Worm (Caenorhabditis elegans) whole organism, young adult: ENCODE results near the gene otub-4.

ENCODE experiments used
- B0019.2 ChIP-seq: fragments of 200-800 bp; sonication (Bioruptor generic); conservative IDR thresholded peaks from 2 replicates; pipeline ENCODE4 v1.3.6; 2022; ENCODE audit warnings: missing genetic modification reagents, missing genetic modification characterization, missing compliant biosample characterization
- B0336.3 ChIP-seq: fragments of 200-800 bp; sonication (Bioruptor generic); IDR thresholded peaks from 2 replicates; pipeline ENCODE4 v1.3.6; 2022; ENCODE audit warnings: missing genetic modification characterization, missing compliant biosample characterization
- C06A6.2 ChIP-seq: fragments of 200-800 bp; sonication (Bioruptor generic); conservative IDR thresholded peaks from 2 replicates; pipeline ENCODE4 v1.3.6; 2022; ENCODE audit warnings: missing genetic modification characterization, missing compliant biosample characterization
- F37B4.10 ChIP-seq: fragments of 200-800 bp; sonication (Bioruptor generic); IDR thresholded peaks from 2 replicates; pipeline ENCODE4 v1.3.6; 2022; ENCODE audit warnings: missing genetic modification characterization, missing compliant biosample characterization
- F39B2.1 ChIP-seq: fragments of 200-800 bp; sonication (Bioruptor generic); IDR thresholded peaks from 2 replicates; pipeline ENCODE4 v1.3.6; 2022; ENCODE audit warnings: missing genetic modification reagents, missing genetic modification characterization, missing compliant biosample characterization
- F49E8.2 ChIP-seq: sonication (generic microtip); optimal IDR thresholded peaks from 3 replicates; lab custom pipeline; 2017; ENCODE audit warnings: missing genetic modification characterization, mild to moderate bottlenecking, missing compliant biosample characterization, antibody characterized with exemption, moderate library complexity; ENCODE audit not compliant: insufficient read depth
- F55B11.4 ChIP-seq: sonication (generic microtip); optimal IDR thresholded peaks from 2 replicates; lab custom pipeline; 2016; ENCODE audit warnings: missing compliant biosample characterization, missing genetic modification characterization, borderline replicate concordance; ENCODE audit not compliant: insufficient read depth
- F57A8.1 ChIP-seq: fragments of 200-800 bp; sonication (Bioruptor generic); optimal IDR thresholded peaks from 2 replicates; lab custom pipeline; 2018; ENCODE audit warnings: mild to moderate bottlenecking, missing genetic modification characterization, moderate library complexity, missing compliant biosample characterization
- T07F8.4 ChIP-seq: sonication (generic microtip); optimal IDR thresholded peaks from 2 replicates; lab custom pipeline; 2016; ENCODE audit warnings: mild to moderate bottlenecking, missing genetic modification characterization, moderate library complexity, missing compliant biosample characterization
- Y53F4B.3 ChIP-seq: fragments of 200-800 bp; sonication (Bioruptor generic); IDR thresholded peaks from 2 replicates; pipeline ENCODE4 v1.3.6; 2022; ENCODE audit warnings: missing genetic modification reagents, missing genetic modification characterization, missing compliant biosample characterization
- ZK185.1 ChIP-seq: sonication (generic microtip); optimal IDR thresholded peaks from 2 replicates; lab custom pipeline; 2016; ENCODE audit warnings: mild to moderate bottlenecking, missing genetic modification characterization, missing compliant biosample characterization; ENCODE audit not compliant: poor library complexity, severe bottlenecking
- ama-1 ChIP-seq, 3 experiments: fragments of 150-350 bp in 1 of 3; sonication (generic microtip) in 2 of 3; optimal IDR thresholded peaks; 2 replicates each; lab custom pipeline; 2014 to 2018; ENCODE audit warnings: missing biosample characterization in 2 of 3, missing genetic modification characterization in 2 of 3, missing genetic modification reagents in 2 of 3
- aptf-3 ChIP-seq: fragments of 200-800 bp; sonication (Bioruptor generic); IDR thresholded peaks from 2 replicates; pipeline ENCODE4 v1.3.6; 2022; ENCODE audit warnings: missing genetic modification characterization, missing compliant biosample characterization
- attf-5 ChIP-seq: fragments of 200-800 bp; sonication (Bioruptor generic); optimal IDR thresholded peaks from 2 replicates; lab custom pipeline; 2018; ENCODE audit warnings: mild to moderate bottlenecking, missing genetic modification characterization, missing compliant biosample characterization
- bed-1 ChIP-seq: fragments of 200-800 bp; sonication (Bioruptor generic); IDR thresholded peaks from 2 replicates; pipeline ENCODE4 v1.3.6; 2022; ENCODE audit warnings: missing genetic modification reagents, missing genetic modification characterization, missing compliant biosample characterization
- ccch-3 ChIP-seq: fragments of 200-800 bp; sonication (Bioruptor generic); optimal IDR thresholded peaks from 2 replicates; lab custom pipeline; 2018; ENCODE audit warnings: mild to moderate bottlenecking, missing genetic modification characterization, missing compliant biosample characterization
- ceh-91 ChIP-seq: fragments of 200-800 bp; sonication (Bioruptor generic); IDR thresholded peaks from 2 replicates; pipeline ENCODE4 v1.3.6; 2022; ENCODE audit warnings: missing genetic modification reagents, missing genetic modification characterization, missing compliant biosample characterization
- dox-1 ChIP-seq: fragments of 200-800 bp; sonication (Bioruptor generic); IDR thresholded peaks from 2 replicates; pipeline ENCODE4 v1.3.6; 2022; ENCODE audit warnings: missing genetic modification reagents, missing genetic modification characterization, missing compliant biosample characterization
- dpl-1 ChIP-seq: fragments of 150-350 bp; optimal IDR thresholded peaks from 2 replicates; lab custom pipeline; 2014; ENCODE audit warnings: missing biosample characterization, missing genetic modification reagents, missing genetic modification characterization
- egrh-3 ChIP-seq: fragments of 200-800 bp; sonication (Bioruptor generic); IDR thresholded peaks from 2 replicates; pipeline ENCODE4 v1.3.6; 2022; ENCODE audit warnings: missing genetic modification reagents, missing genetic modification characterization, missing compliant biosample characterization
- gei-17 ChIP-seq: fragments of 200-800 bp; sonication (Bioruptor generic); optimal IDR thresholded peaks from 2 replicates; lab custom pipeline; 2018; ENCODE audit warnings: mild to moderate bottlenecking, missing genetic modification characterization, missing compliant biosample characterization
- him-1 ChIP-seq: sonication (generic microtip); optimal IDR thresholded peaks from 2 replicates; lab custom pipeline; 2016; ENCODE audit warnings: missing genotype, missing genetic modification reagents, missing genetic modification characterization, missing compliant biosample characterization
- hmg-1.2 ChIP-seq: fragments of 200-800 bp; sonication (Bioruptor generic); IDR thresholded peaks from 2 replicates; pipeline ENCODE4 v1.3.6; 2022; ENCODE audit warnings: missing genetic modification reagents, missing genetic modification characterization, missing compliant biosample characterization
- hmg-20 ChIP-seq: fragments of 200-800 bp; sonication (Bioruptor generic); IDR thresholded peaks from 2 replicates; pipeline ENCODE4 v1.3.6; 2022; ENCODE audit warnings: missing genetic modification reagents, missing genetic modification characterization, missing compliant biosample characterization
- lag-1 ChIP-seq: fragments of 200-800 bp; sonication (Bioruptor generic); IDR thresholded peaks from 2 replicates; pipeline ENCODE4 v1.3.6; 2022; ENCODE audit warnings: missing genetic modification reagents, missing genetic modification characterization, missing compliant biosample characterization
- let-607 ChIP-seq, 2 experiments: fragments of 200-800 bp in 1 of 2; sonication (Bioruptor generic) in 1 of 2; sonication (generic microtip) in 1 of 2; optimal IDR thresholded peaks; 2 replicates each; lab custom pipeline; 2016 to 2018; ENCODE audit warnings: mild to moderate bottlenecking in 2 of 2, missing compliant biosample characterization in 2 of 2, missing genetic modification characterization in 2 of 2, moderate library complexity in 2 of 2, missing genotype in 1 of 2
- lin-26 ChIP-seq: fragments of 200-800 bp; sonication (Bioruptor generic); IDR thresholded peaks from 2 replicates; pipeline ENCODE4 v1.3.6; 2022; ENCODE audit warnings: missing genetic modification reagents, missing genetic modification characterization, missing compliant biosample characterization
- lin-40 ChIP-seq: sonication (generic microtip); optimal IDR thresholded peaks from 2 replicates; lab custom pipeline; 2016; ENCODE audit warnings: missing genetic modification characterization, mild to moderate bottlenecking, missing compliant biosample characterization, missing genotype, missing genetic modification reagents
- lir-1 ChIP-seq: fragments of 200-800 bp; sonication (Bioruptor generic); conservative IDR thresholded peaks from 2 replicates; pipeline ENCODE4 v1.3.6; 2022; ENCODE audit warnings: missing genetic modification reagents, missing genetic modification characterization, missing compliant biosample characterization
- lsl-1 ChIP-seq: fragments of 200-800 bp; sonication (Bioruptor generic); optimal IDR thresholded peaks from 2 replicates; lab custom pipeline; 2018; ENCODE audit warnings: mild to moderate bottlenecking, missing genetic modification characterization, moderate library complexity, missing compliant biosample characterization
- lsy-27 ChIP-seq: sonication (generic microtip); optimal IDR thresholded peaks from 2 replicates; lab custom pipeline; 2017; ENCODE audit warnings: missing genetic modification characterization, mild to moderate bottlenecking, missing compliant biosample characterization, antibody characterized with exemption, missing genotype, borderline replicate concordance; ENCODE audit not compliant: insufficient read depth
- madf-3 ChIP-seq: fragments of 200-800 bp; sonication (Bioruptor generic); IDR thresholded peaks from 2 replicates; pipeline ENCODE4 v1.3.6; 2022; ENCODE audit warnings: missing genetic modification reagents, missing genetic modification characterization, missing compliant biosample characterization
- madf-6 ChIP-seq: fragments of 200-800 bp; sonication (Bioruptor generic); IDR thresholded peaks from 2 replicates; pipeline ENCODE4 v1.3.6; 2022; ENCODE audit warnings: missing genetic modification reagents, missing genetic modification characterization, missing compliant biosample characterization
- nhr-120 ChIP-seq: fragments of 200-800 bp; sonication (Bioruptor generic); IDR thresholded peaks from 2 replicates; pipeline ENCODE4 v1.3.6; 2022; ENCODE audit warnings: missing genetic modification characterization, missing compliant biosample characterization
- nhr-80 ChIP-seq: sonication (generic microtip); optimal IDR thresholded peaks from 2 replicates; lab custom pipeline; 2016; ENCODE audit warnings: missing genetic modification characterization, missing compliant biosample characterization
- pha-4 ChIP-seq: fragments of 150-350 bp; sonication (generic microtip); optimal IDR thresholded peaks from 2 replicates; lab custom pipeline; 2014; ENCODE audit warnings: missing biosample characterization, missing genetic modification reagents, missing genetic modification characterization
- repo-1 ChIP-seq: sonication (generic microtip); optimal IDR thresholded peaks from 2 replicates; lab custom pipeline; 2017; ENCODE audit warnings: mild to moderate bottlenecking, missing genetic modification characterization, missing compliant biosample characterization
- sea-2 ChIP-seq: fragments of 200-800 bp; sonication (Bioruptor generic); IDR thresholded peaks from 2 replicates; pipeline ENCODE4 v1.3.6; 2022; ENCODE audit warnings: missing genetic modification characterization, missing compliant biosample characterization
- snpc-3.4 ChIP-seq: sonication (generic microtip); optimal IDR thresholded peaks from 2 replicates; lab custom pipeline; 2017; ENCODE audit warnings: missing genetic modification characterization, mild to moderate bottlenecking, missing compliant biosample characterization, antibody characterized with exemption, moderate library complexity, missing genotype, missing genetic modification reagents
- snpc-4 ChIP-seq, 5 experiments: fragments of 150-350 bp in 1 of 5; sonication (generic microtip) in 4 of 5; optimal IDR thresholded peaks; 2 replicates each; lab custom pipeline; 2014 to 2018; ENCODE audit warnings: missing genetic modification characterization in 5 of 5, missing biosample characterization in 3 of 5, antibody characterized with exemption in 2 of 5, mild to moderate bottlenecking in 2 of 5, missing compliant biosample characterization in 2 of 5, missing genotype in 2 of 5, moderate library complexity in 2 of 5, missing genetic modification reagents in 1 of 5
- tbx-9 ChIP-seq: sonication (generic microtip); optimal IDR thresholded peaks from 2 replicates; lab custom pipeline; 2016; ENCODE audit warnings: borderline replicate concordance, missing genetic modification characterization, inconsistent platforms, missing compliant biosample characterization
- tlf-1 ChIP-seq: fragments of 200-800 bp; sonication (Bioruptor generic); optimal IDR thresholded peaks from 2 replicates; lab custom pipeline; 2018; ENCODE audit warnings: mild to moderate bottlenecking, missing genetic modification characterization, missing compliant biosample characterization
- unc-130 ChIP-seq: sonication (generic microtip); optimal IDR thresholded peaks from 2 replicates; lab custom pipeline; 2016; ENCODE audit warnings: missing genetic modification reagents, missing genetic modification characterization, missing compliant biosample characterization
- unc-62 ChIP-seq: fragments of 150-350 bp; optimal IDR thresholded peaks from 2 replicates; lab custom pipeline; 2014; ENCODE audit warnings: missing biosample characterization, missing genetic modification reagents, missing genetic modification characterization
- ztf-18 ChIP-seq: sonication (generic microtip); optimal IDR thresholded peaks from 2 replicates; lab custom pipeline; 2016; ENCODE audit warnings: missing genotype, mild to moderate bottlenecking, missing genetic modification characterization, missing compliant biosample characterization
- ztf-22 ChIP-seq: fragments of 200-800 bp; sonication (Bioruptor generic); optimal IDR thresholded peaks from 2 replicates; lab custom pipeline; 2018; ENCODE audit warnings: mild to moderate bottlenecking, missing genetic modification characterization, moderate library complexity, missing compliant biosample characterization
- ztf-25 ChIP-seq: fragments of 200-800 bp; sonication (Bioruptor generic); IDR thresholded peaks from 2 replicates; pipeline ENCODE4 v1.3.6; 2022; ENCODE audit warnings: missing genetic modification reagents, missing genetic modification characterization, missing compliant biosample characterization

The otub-4 gene

ce11 chrIV:3384593-3384992, 6.7 kb upstream of the otub-4 start (continued):
- peak in 1 of 2 experiments; percentile 50 for TF ChIP-seq let-607 (tag; optimal IDR thresholded peaks at IDR 0.05; lab: Kevin White, UChicago)
- TF ChIP-seq F37B4.10 (GFP tag; lab: Robert Waterston, UW): no peak
- TF ChIP-seq C06A6.2 (GFP tag; lab: Robert Waterston, UW): peak; percentile 66
- TF ChIP-seq lsl-1 (GFP tag; lab: Kevin White, UChicago): peak; percentile 26
- 0 out of 2 replicates have a peak, but pooled peaks have one; percentile 23 for TF ChIP-seq egrh-3 (GFP tag; lab: Robert Waterston, UW)
- TF ChIP-seq tbx-9: no peak
- TF ChIP-seq lag-1: no peak
- TF ChIP-seq hmg-20 (GFP tag; lab: Robert Waterston, UW): no peak
- no peak for TF ChIP-seq madf-3 (GFP tag; lab: Robert Waterston, UW)
- TF ChIP-seq lin-26 (GFP tag; lab: Robert Waterston, UW): peak; percentile 63; the same call in 1 of the 2 replicates
- peak; percentile 92 for TF ChIP-seq B0336.3 (GFP tag; lab: Robert Waterston, UW)
- TF ChIP-seq sea-2 (GFP tag; lab: Robert Waterston, UW): no peak
- no peak for TF ChIP-seq F49E8.2 (tag; lab: Kevin White, UChicago)
- TF ChIP-seq him-1 (tag; lab: Kevin White, UChicago): no peak
- TF ChIP-seq Y53F4B.3 (GFP tag; lab: Robert Waterston, UW): no peak
- no peak for TF ChIP-seq nhr-120
- no peak for TF ChIP-seq F57A8.1
- TF ChIP-seq B0019.2 (GFP tag; lab: Robert Waterston, UW): no peak
- TF ChIP-seq hmg-1.2 (GFP tag; lab: Robert Waterston, UW): peak; percentile 99
- peak; percentile 64 for TF ChIP-seq repo-1 (tag; lab: Kevin White, UChicago)
- TF ChIP-seq nhr-80 (tag; lab: Kevin White, UChicago): peak; percentile 72
- no peak for TF ChIP-seq pha-4 (tag; lab: Kevin White, UChicago)
- TF ChIP-seq lin-40 (tag; lab: Kevin White, UChicago): peak; percentile 90
- no peak for TF ChIP-seq ceh-91
- peak; percentile 18; the same call in 1 of the 2 replicates for TF ChIP-seq madf-6 (GFP tag; lab: Robert Waterston, UW)
- peak; percentile 46 for TF ChIP-seq ZK185.1
- TF ChIP-seq F55B11.4: no peak
- TF ChIP-seq F39B2.1 (GFP tag; lab: Robert Waterston, UW): no peak
- no peak for TF ChIP-seq unc-62
- peak; percentile 27 for TF ChIP-seq ztf-18
- peak; percentile 71 for TF ChIP-seq gei-17 (GFP tag; lab: Kevin White, UChicago)
- TF ChIP-seq snpc-3.4 (tag; lab: Kevin White, UChicago): no peak
- no peak for TF ChIP-seq ccch-3 (GFP tag; lab: Kevin White, UChicago)
- TF ChIP-seq aptf-3 (GFP tag; lab: Robert Waterston, UW): no peak
- TF ChIP-seq lsy-27: no peak
- no peak for TF ChIP-seq ama-1 (optimal IDR thresholded peaks at IDR 0.05; lab: Kevin White, UChicago)
- no peak for TF ChIP-seq ama-1 (GFP tag; optimal IDR thresholded peaks at IDR 0.05; lab: Kevin White, UChicago)
- peak; percentile 95 for TF ChIP-seq attf-5 (GFP tag; lab: Kevin White, UChicago)
- TF ChIP-seq tlf-1 (GFP tag; lab: Kevin White, UChicago): peak; percentile 67
- TF ChIP-seq ztf-22 (GFP tag; lab: Kevin White, UChicago): peak; percentile 44
- no peak for TF ChIP-seq unc-130 (GFP tag; lab: Kevin White, UChicago)
- TF ChIP-seq dox-1 (GFP tag; lab: Robert Waterston, UW): peak; percentile 88
- TF ChIP-seq ztf-25: no peak
- no peak for TF ChIP-seq snpc-4 (GFP tag; optimal IDR thresholded peaks at IDR 0.05; lab: Kevin White, UChicago)
- peak in 2 of 4 experiments; percentile 64 to 65 for TF ChIP-seq snpc-4 (tag; optimal IDR thresholded peaks at IDR 0.05; lab: Kevin White, UChicago)
- peak; percentile 67 for TF ChIP-seq lir-1 (GFP tag; lab: Robert Waterston, UW)
- no peak for TF ChIP-seq bed-1
- TF ChIP-seq T07F8.4 (tag; lab: Kevin White, UChicago): no peak
- TF ChIP-seq dpl-1 (GFP tag; lab: Kevin White, UChicago): peak; percentile 10
